Fruit fly (Drosophila melanogaster) whole organism, wandering third instar larva: ENCODE results near the gene Nle.

Source experiments
- CG32264 ChIP-seq: fragments of 200-800 bp; sonication (Bioruptor generic); optimal IDR thresholded peaks from 2 replicates; lab custom pipeline; 2016; ENCODE audit warnings: missing biosample characterization, missing genetic modification characterization
- Dif ChIP-seq: fragments of 200-275, 200-300 bp; sonication (Bioruptor generic); optimal IDR thresholded peaks from 2 replicates; lab custom pipeline; 2018; ENCODE audit warnings: missing biosample characterization, missing genetic modification characterization; ENCODE audit not compliant: partially characterized antibody
- Hr78 ChIP-seq: fragments of >200 bp; optimal IDR thresholded peaks from 2 replicates; lab custom pipeline; 2017; ENCODE audit warnings: missing biosample characterization, missing genetic modification characterization
- Jra ChIP-seq: sonication (Bioruptor generic); optimal IDR thresholded peaks from 2 replicates; lab custom pipeline; 2016; ENCODE audit warnings: missing biosample characterization, missing genetic modification characterization
- Rel ChIP-seq, 2 experiments: fragments of 200-800 bp; sonication (Bioruptor generic) in 1 of 2; optimal IDR thresholded peaks; 2 replicates in 1 of 2; 3 replicates in 1 of 2; lab custom pipeline; 2016 to 2019; ENCODE audit warnings: mild to moderate bottlenecking in 2 of 2, missing biosample characterization in 2 of 2, missing genetic modification characterization in 2 of 2, moderate library complexity in 1 of 2
- Sp1 ChIP-seq: fragments of 200-800 bp; sonication (Bioruptor generic); optimal IDR thresholded peaks from 3 replicates; lab custom pipeline; 2019; ENCODE audit warnings: missing biosample characterization, mild to moderate bottlenecking, missing genetic modification characterization, moderate library complexity
- br ChIP-seq: fragments of 200-800 bp; sonication (Bioruptor generic); optimal IDR thresholded peaks from 2 replicates; lab custom pipeline; 2016; ENCODE audit warnings: missing biosample characterization, missing genetic modification characterization
- foxo ChIP-seq, 2 experiments: fragments of 200-800 bp; sonication (Bioruptor generic); optimal IDR thresholded peaks; 2 replicates in 1 of 2; 3 replicates in 1 of 2; lab custom pipeline; 2016 to 2017; ENCODE audit warnings: missing biosample characterization in 2 of 2, missing genetic modification characterization in 2 of 2
- h ChIP-seq: fragments of 200-800 bp; sonication (Bioruptor generic); optimal IDR thresholded peaks from 3 replicates; lab custom pipeline; 2016; ENCODE audit warnings: missing biosample characterization, mild to moderate bottlenecking, missing genetic modification characterization
- pan ChIP-seq: fragments of >200 bp; optimal IDR thresholded peaks from 2 replicates; lab custom pipeline; 2017

DNA sequence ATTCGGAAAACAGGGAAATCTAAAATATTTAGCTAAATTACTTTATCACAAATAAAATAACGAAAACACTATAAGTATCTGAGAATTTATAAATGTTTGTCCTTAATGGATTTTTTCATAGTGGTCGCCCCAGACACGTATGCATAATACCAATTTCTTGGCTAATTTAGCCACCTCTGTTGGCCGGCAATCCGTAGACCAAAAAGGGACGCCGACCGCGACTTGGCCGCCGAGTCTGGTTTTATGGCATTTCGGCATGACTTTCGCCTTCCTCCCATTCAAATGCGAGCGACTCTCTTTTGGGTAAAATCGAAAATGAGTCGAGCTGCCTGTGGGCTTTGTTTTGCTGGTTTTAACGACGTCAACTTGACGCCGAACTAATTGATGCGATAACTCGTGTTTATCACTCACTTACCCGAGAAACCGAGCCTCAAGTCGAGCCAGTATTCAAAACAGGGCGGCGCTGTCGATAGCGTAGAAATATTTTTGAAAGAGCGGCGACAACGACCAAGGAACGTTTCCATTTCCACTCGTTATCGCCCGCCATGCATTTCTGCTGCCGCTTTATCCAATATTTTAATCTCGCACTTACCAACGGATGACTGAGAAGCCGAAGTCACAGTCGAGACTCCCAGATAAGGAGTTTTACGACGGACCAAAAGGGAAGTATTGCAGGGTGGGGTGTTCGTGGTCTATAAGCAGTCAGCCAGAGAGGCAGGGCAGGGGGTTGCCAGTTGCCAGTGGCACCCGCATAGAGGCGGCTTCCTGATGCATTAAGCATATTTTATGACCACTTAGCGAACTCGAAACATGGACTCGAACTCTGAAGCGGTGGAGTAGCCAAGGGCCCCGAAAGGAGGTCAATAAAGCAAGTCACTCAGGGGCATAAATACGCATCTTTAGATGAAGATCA is 48.7 kb downstream of the Nle start:
- TF ChIP-seq Jra (GFP tag; lab: Kevin White, UChicago) (no peak), pan (lab: Kevin White, UChicago) (no peak), CG32264 (GFP tag; lab: Kevin White, UChicago) (no peak), Dif (GFP tag; lab: Kevin White, UChicago) (no peak), Hr78 (GFP tag; lab: Kevin White, UChicago) (no peak), Rel (GFP tag; optimal IDR thresholded peaks at IDR 0.05; lab: Kevin White, UChicago) (no peak), Rel (tag; optimal IDR thresholded peaks at IDR 0.05; lab: Kevin White, UChicago) (no peak), h (GFP tag; lab: Kevin White, UChicago) (no peak), Sp1 (no peak), br (GFP tag; lab: Kevin White, UChicago) (no peak), foxo (GFP tag; optimal IDR thresholded peaks at IDR 0.05; lab: Kevin White, UChicago) (no peak)
